Fruit fly (Drosophila melanogaster) whole organism, prepupa: ENCODE data around the gene sky.
A peak's percentile ranks its signal among the peaks of the same experiment; 100 is the strongest.

Experiments used
- Blimp-1 ChIP-seq: fragments of 200-800 bp; sonication (Bioruptor generic); optimal IDR thresholded peaks from 3 replicates; lab custom pipeline; 2017; ENCODE audit warnings: missing biosample characterization, missing genetic modification characterization, mild to moderate bottlenecking, moderate library complexity, missing genetic modification reagents
- CG10631 ChIP-seq: fragments of 200-800 bp; sonication (Bioruptor generic); optimal IDR thresholded peaks from 2 replicates; lab custom pipeline; 2016; ENCODE audit warnings: missing biosample characterization, missing genetic modification characterization
- CG11294 ChIP-seq: fragments of 200-800 bp; sonication (Bioruptor generic); IDR thresholded peaks from 2 replicates; pipeline ENCODE4 v1.3.6; 2022; ENCODE audit warnings: missing biosample characterization, missing genetic modification characterization
- CG11902 ChIP-seq: fragments of 200-800 bp; sonication (Bioruptor generic); optimal IDR thresholded peaks from 3 replicates; lab custom pipeline; 2016; ENCODE audit warnings: missing biosample characterization, missing genetic modification characterization
- CG15336 ChIP-seq: fragments of 200-800 bp; sonication (Bioruptor generic); IDR thresholded peaks from 2 replicates; pipeline ENCODE4 v1.3.6; 2022; ENCODE audit warnings: missing biosample characterization, missing genetic modification characterization
- CG1621 ChIP-seq: fragments of 200-800 bp; sonication (Bioruptor generic); optimal IDR thresholded peaks from 3 replicates; lab custom pipeline; 2018; ENCODE audit warnings: missing biosample characterization, mild to moderate bottlenecking, missing genetic modification characterization
- CG3032 ChIP-seq: fragments of 200-800 bp; optimal IDR thresholded peaks from 2 replicates; lab custom pipeline; 2019; ENCODE audit warnings: missing biosample characterization, mild to moderate bottlenecking, missing genetic modification characterization, moderate library complexity
- CG34406 ChIP-seq: fragments of 200-800 bp; sonication (Bioruptor generic); optimal IDR thresholded peaks from 3 replicates; lab custom pipeline; 2016; ENCODE audit warnings: missing biosample characterization, missing genetic modification characterization
- CG3919 ChIP-seq: fragments of 200-800 bp; sonication (Bioruptor generic); optimal IDR thresholded peaks from 3 replicates; lab custom pipeline; 2016; ENCODE audit warnings: missing biosample characterization, missing genetic modification characterization
- CG4318 ChIP-seq: fragments of 200-800 bp; sonication (Bioruptor generic); optimal IDR thresholded peaks from 3 replicates; lab custom pipeline; 2017; ENCODE audit warnings: missing biosample characterization, mild to moderate bottlenecking, missing genetic modification characterization
- CG6163 ChIP-seq: fragments of 200-800 bp; sonication (Bioruptor generic); IDR thresholded peaks from 3 replicates; pipeline ENCODE4 v1.3.6; 2022; ENCODE audit warnings: missing biosample characterization, missing genetic modification characterization
- CG6792 ChIP-seq: fragments of 200-800 bp; sonication (Bioruptor generic); optimal IDR thresholded peaks from 3 replicates; lab custom pipeline; 2016; ENCODE audit warnings: missing biosample characterization, missing genetic modification characterization
- CG6854 ChIP-seq: fragments of 200-800 bp; sonication (Bioruptor generic); optimal IDR thresholded peaks from 2 replicates; lab custom pipeline; 2017; ENCODE audit warnings: missing biosample characterization, mild to moderate bottlenecking, missing genetic modification characterization
- CG8319 ChIP-seq: fragments of 200-800 bp; sonication (Bioruptor generic); optimal IDR thresholded peaks from 3 replicates; lab custom pipeline; 2016; ENCODE audit warnings: missing biosample characterization, missing genetic modification characterization
- CG8632 ChIP-seq: fragments of 200-800 bp; sonication (Bioruptor generic); optimal IDR thresholded peaks from 3 replicates; lab custom pipeline; 2016; ENCODE audit warnings: missing biosample characterization, missing genetic modification characterization
- Eip75B ChIP-seq: fragments of 200-800 bp; sonication (Bioruptor generic); optimal IDR thresholded peaks from 3 replicates; lab custom pipeline; 2016; ENCODE audit warnings: missing biosample characterization, missing genetic modification characterization
- Eip78C ChIP-seq: fragments of 200-800 bp; sonication (Bioruptor generic); peaks from one replicate; lab custom pipeline; 2016; ENCODE audit warnings: missing biosample characterization, missing genetic modification characterization
- Eip93F ChIP-seq: fragments of 200-800 bp; sonication (Bioruptor generic); optimal IDR thresholded peaks from 2 replicates; lab custom pipeline; 2016; ENCODE audit warnings: missing biosample characterization, mild to moderate bottlenecking, missing genetic modification characterization
- Ets21C ChIP-seq: fragments of 200-800 bp; sonication (Bioruptor generic); optimal IDR thresholded peaks from 3 replicates; lab custom pipeline; 2016; ENCODE audit warnings: missing biosample characterization, missing genetic modification characterization
- Ets96B ChIP-seq: fragments of 200-800 bp; optimal IDR thresholded peaks from 2 replicates; lab custom pipeline; 2019; ENCODE audit warnings: missing biosample characterization, mild to moderate bottlenecking, missing genetic modification characterization, moderate library complexity
- Gug ChIP-seq: fragments of 200-800 bp; sonication (Bioruptor generic); IDR thresholded peaks from 2 replicates; pipeline ENCODE4 v1.3.6; 2022; ENCODE audit warnings: missing biosample characterization, missing genetic modification characterization
- Hr4 ChIP-seq: fragments of 200-800 bp; sonication (Bioruptor generic); optimal IDR thresholded peaks from 3 replicates; lab custom pipeline; 2016; ENCODE audit warnings: missing biosample characterization, missing genetic modification characterization
- Met ChIP-seq: fragments of 200-800 bp; sonication (Bioruptor generic); optimal IDR thresholded peaks from 3 replicates; lab custom pipeline; 2016; ENCODE audit warnings: missing biosample characterization, missing genetic modification characterization
- OdsH ChIP-seq: fragments of 200-800 bp; sonication (Bioruptor generic); optimal IDR thresholded peaks from 3 replicates; lab custom pipeline; 2016; ENCODE audit warnings: missing biosample characterization, missing genetic modification characterization
- Smox ChIP-seq: fragments of 200-800 bp; sonication (Bioruptor generic); optimal IDR thresholded peaks from 3 replicates; lab custom pipeline; 2016; ENCODE audit warnings: missing biosample characterization, missing genetic modification characterization
- cyc ChIP-seq: fragments of 200-800 bp; sonication (Bioruptor generic); optimal IDR thresholded peaks from 3 replicates; lab custom pipeline; 2016; ENCODE audit warnings: missing biosample characterization, missing genetic modification characterization
- dsx ChIP-seq: fragments of 200-800 bp; optimal IDR thresholded peaks from 3 replicates; lab custom pipeline; 2019; ENCODE audit warnings: missing biosample characterization, mild to moderate bottlenecking, missing genetic modification characterization, moderate library complexity; ENCODE audit not compliant: poor library complexity, severe bottlenecking
- esn ChIP-seq: fragments of 200-800 bp; sonication (Bioruptor generic); optimal IDR thresholded peaks from 2 replicates; lab custom pipeline; 2016; ENCODE audit warnings: missing biosample characterization, mild to moderate bottlenecking, missing genetic modification characterization, moderate library complexity
- fd59A ChIP-seq: fragments of 200-800 bp; sonication (Bioruptor generic); optimal IDR thresholded peaks from 2 replicates; lab custom pipeline; 2017; ENCODE audit warnings: missing biosample characterization, mild to moderate bottlenecking, missing genetic modification characterization, missing genetic modification reagents
- lz ChIP-seq: fragments of 200-800 bp; sonication (Bioruptor generic); optimal IDR thresholded peaks from 3 replicates; lab custom pipeline; 2016; ENCODE audit warnings: missing biosample characterization, missing genetic modification characterization
- pdm3 ChIP-seq: fragments of 200-800 bp; sonication (Bioruptor generic); optimal IDR thresholded peaks from 3 replicates; lab custom pipeline; 2016; ENCODE audit warnings: missing biosample characterization, missing genetic modification characterization
- salr ChIP-seq, 2 experiments: fragments of 200-800 bp; sonication (Bioruptor generic); optimal IDR thresholded peaks; 3 replicates each; lab custom pipeline; 2016 to 2018; ENCODE audit warnings: missing biosample characterization in 2 of 2, missing genetic modification characterization in 2 of 2, mild to moderate bottlenecking in 1 of 2
- spab ChIP-seq: fragments of 200-800 bp; sonication (Bioruptor generic); optimal IDR thresholded peaks from 2 replicates; lab custom pipeline; 2017; ENCODE audit warnings: missing biosample characterization, mild to moderate bottlenecking, missing genetic modification characterization, missing genetic modification reagents
- ss ChIP-seq, 2 experiments: fragments of 200-800 bp; sonication (Bioruptor generic); optimal IDR thresholded peaks; 2 replicates in 1 of 2; 3 replicates in 1 of 2; lab custom pipeline; 2017 to 2018; ENCODE audit warnings: mild to moderate bottlenecking in 2 of 2, missing biosample characterization in 2 of 2, missing genetic modification characterization in 2 of 2, moderate library complexity in 1 of 2
- topi ChIP-seq: fragments of 200-800 bp; sonication (Bioruptor generic); optimal IDR thresholded peaks from 3 replicates; lab custom pipeline; 2016; ENCODE audit warnings: missing biosample characterization, missing genetic modification characterization
- vri ChIP-seq: fragments of 200-800 bp; sonication (Bioruptor generic); optimal IDR thresholded peaks from 3 replicates; lab custom pipeline; 2016; ENCODE audit warnings: missing biosample characterization, mild to moderate bottlenecking, missing genetic modification characterization

sky gene

dm6 chr2L:20829755-20830396, 88.9 kb downstream of the sky start:
- peak; percentile 6 for TF ChIP-seq Hr4
- TF ChIP-seq esn (GFP tag; lab: Kevin White, UChicago) = peak; percentile 34
- no peak for TF ChIP-seq salr (GFP tag; optimal IDR thresholded peaks at IDR 0.05; lab: Kevin White, UChicago)
- TF ChIP-seq Met (GFP tag; lab: Kevin White, UChicago) = peak; percentile 7
- peak; percentile 34 for TF ChIP-seq vri (GFP tag; lab: Kevin White, UChicago)
- TF ChIP-seq CG8632 (GFP tag; lab: Kevin White, UChicago) = peak; percentile 6
- peak; percentile 22 for TF ChIP-seq CG10631 (GFP tag; lab: Kevin White, UChicago)
- no peak for TF ChIP-seq CG3032
- peak; percentile 2 for TF ChIP-seq Eip75B
- TF ChIP-seq topi (GFP tag; lab: Kevin White, UChicago) = peak; percentile 9
- peak; percentile 32 for TF ChIP-seq cyc (GFP tag; lab: Kevin White, UChicago)
- TF ChIP-seq Smox (GFP tag; lab: Kevin White, UChicago) = peak; percentile 18
- TF ChIP-seq CG6792 (GFP tag; lab: Kevin White, UChicago) = no peak
- no peak for TF ChIP-seq CG8319 (GFP tag; lab: Kevin White, UChicago)
- peak; percentile 23 for TF ChIP-seq pdm3 (GFP tag; lab: Kevin White, UChicago)
- peak; percentile 24 for TF ChIP-seq OdsH (GFP tag; lab: Kevin White, UChicago)
- TF ChIP-seq Eip78C (GFP tag; lab: Kevin White, UChicago) = peak; percentile 50

dm6 chr2L:20829309-20829708, 89.4 kb downstream of the sky start, which contains the start of gene CG31673:
Gene CG31673 (plus strand): TSS chr2L:20829609.
- TF ChIP-seq CG1621 (no peak), Met (GFP tag; lab: Kevin White, UChicago) (no peak), CG11902 (GFP tag; lab: Kevin White, UChicago) (no peak), CG11294 (no peak), Gug (GFP tag; lab: Robert Waterston, UW) (no peak), CG6854 (GFP tag; lab: Kevin White, UChicago) (no peak), Eip93F (GFP tag; lab: Kevin White, UChicago) (no peak), lz (GFP tag; lab: Kevin White, UChicago) (no peak)

- TF ChIP-seq spab (GFP tag; lab: Kevin White, UChicago) (no peak), Eip75B (no peak), CG34406 (GFP tag; lab: Kevin White, UChicago) (no peak), CG6163 (no peak), Ets96B (tag; lab: Kevin White, UChicago) (no peak), fd59A (GFP tag; lab: Kevin White, UChicago) (no peak), salr (GFP tag; optimal IDR thresholded peaks at IDR 0.05; lab: Kevin White, UChicago) (no peak), Hr4 (no peak), Met (GFP tag; lab: Kevin White, UChicago) (no peak), pdm3 (GFP tag; lab: Kevin White, UChicago) (no peak), ss (GFP tag; optimal IDR thresholded peaks at IDR 0.05; lab: Kevin White, UChicago) (no peak), CG3919 (GFP tag; lab: Kevin White, UChicago) (no peak), esn (GFP tag; lab: Kevin White, UChicago) (no peak), CG15336 (GFP tag; lab: Robert Waterston, UW) (no peak), Ets21C (no peak), cyc (GFP tag; lab: Kevin White, UChicago) (no peak), Gug (GFP tag; lab: Robert Waterston, UW) (no peak), Blimp-1 (GFP tag; lab: Kevin White, UChicago) (no peak), dsx (no peak), CG4318 (no peak)
Measured at dm6 chr2L:20828701-20829100, 90.0 kb downstream of the sky start.
